Fruit fly (Drosophila melanogaster) whole organism, embryonic: ENCODE measurements around the gene CG13699.

Experiments
- CG10147 ChIP-seq: fragments of 200-800 bp; sonication (Bioruptor generic); optimal IDR thresholded peaks from 2 replicates; lab custom pipeline; 2019; ENCODE audit warnings: missing biosample characterization, mild to moderate bottlenecking, missing genetic modification characterization, moderate library complexity
- CG10543 ChIP-seq: fragments of 200-800 bp; sonication (Bioruptor generic); optimal IDR thresholded peaks from 3 replicates; lab custom pipeline; 2017; ENCODE audit warnings: missing biosample characterization, mild to moderate bottlenecking, missing genetic modification characterization, moderate library complexity
- CG10654 ChIP-seq: fragments of 200-800 bp; sonication (Bioruptor generic); optimal IDR thresholded peaks from 2 replicates; lab custom pipeline; 2016; ENCODE audit warnings: missing biosample characterization, missing genetic modification characterization
- CG12071 ChIP-seq: fragments of 200-800 bp; sonication (Bioruptor generic); optimal IDR thresholded peaks from 3 replicates; lab custom pipeline; 2018; ENCODE audit warnings: missing biosample characterization, mild to moderate bottlenecking, missing genetic modification characterization
- CG12236 ChIP-seq: fragments of 200-800 bp; sonication (Bioruptor generic); optimal IDR thresholded peaks from 2 replicates; lab custom pipeline; 2016; ENCODE audit warnings: missing biosample characterization, missing genetic modification characterization
- CG13287 ChIP-seq: fragments of 200-800 bp; sonication (Bioruptor generic); IDR thresholded peaks from 2 replicates; pipeline ENCODE4 v1.3.6; 2022; ENCODE audit warnings: missing biosample characterization, missing genetic modification characterization; ENCODE audit not compliant: partially characterized antibody
- CG14014 ChIP-seq: fragments of 200-800 bp; sonication (Bioruptor generic); IDR thresholded peaks from 2 replicates; pipeline ENCODE4 v1.3.6; 2022; ENCODE audit warnings: missing biosample characterization, missing genetic modification characterization
- CG16813 ChIP-seq: fragments of 200-800 bp; sonication (Bioruptor generic); IDR thresholded peaks from 3 replicates; pipeline ENCODE4 v1.3.6; 2022; ENCODE audit warnings: missing biosample characterization, missing genetic modification characterization; ENCODE audit not compliant: partially characterized antibody
- CG17612 ChIP-seq: fragments of 200-800 bp; sonication (Bioruptor generic); IDR thresholded peaks from 2 replicates; pipeline ENCODE4 v1.3.6; 2022; ENCODE audit warnings: missing biosample characterization, missing genetic modification characterization
- CG2199 ChIP-seq: fragments of 200-800 bp; sonication (Bioruptor generic); IDR thresholded peaks from 3 replicates; pipeline ENCODE4 v1.3.6; 2022; ENCODE audit warnings: missing biosample characterization, missing genetic modification characterization
- CG30431 ChIP-seq: fragments of 200-800 bp; sonication (Bioruptor generic); optimal IDR thresholded peaks from 2 replicates; lab custom pipeline; 2017; ENCODE audit warnings: missing biosample characterization, missing genetic modification characterization
- CG34376 ChIP-seq: fragments of 200-800 bp; sonication (Bioruptor generic); optimal IDR thresholded peaks from 2 replicates; lab custom pipeline; 2018; ENCODE audit warnings: missing biosample characterization, mild to moderate bottlenecking, missing genetic modification characterization
- CG4404 ChIP-seq: fragments of 200-800 bp; sonication (Bioruptor generic); IDR thresholded peaks from 2 replicates; pipeline ENCODE4 v1.3.6; 2022; ENCODE audit warnings: missing biosample characterization, missing genetic modification characterization
- CG7357 ChIP-seq: fragments of 200-800 bp; sonication (Bioruptor generic); IDR thresholded peaks from 3 replicates; pipeline ENCODE4 v1.3.6; 2022; ENCODE audit warnings: missing biosample characterization, missing genetic modification characterization
- CG7372 ChIP-seq: fragments of 200-800 bp; sonication (Bioruptor generic); IDR thresholded peaks from 2 replicates; pipeline ENCODE4 v1.3.6; 2022; ENCODE audit warnings: missing biosample characterization, missing genetic modification characterization
- CG8089 ChIP-seq: fragments of 200-800 bp; sonication (Bioruptor generic); optimal IDR thresholded peaks from 3 replicates; lab custom pipeline; 2016; ENCODE audit warnings: missing biosample characterization, missing genetic modification characterization
- CG8388 ChIP-seq: fragments of 200-800 bp; sonication (Bioruptor generic); optimal IDR thresholded peaks from 2 replicates; lab custom pipeline; 2019; ENCODE audit warnings: missing biosample characterization, mild to moderate bottlenecking, missing genetic modification characterization, moderate library complexity
- CG8478 ChIP-seq: fragments of >200 bp; optimal IDR thresholded peaks from 2 replicates; lab custom pipeline; 2018
- CG8765 ChIP-seq: fragments of 200-800 bp; sonication (Bioruptor generic); IDR thresholded peaks from 2 replicates; pipeline ENCODE4 v1.3.6; 2022; ENCODE audit warnings: missing biosample characterization, missing genetic modification characterization
- CG9609 ChIP-seq: fragments of 200-800 bp; sonication (Bioruptor generic); optimal IDR thresholded peaks from 3 replicates; lab custom pipeline; 2016; ENCODE audit warnings: missing biosample characterization, missing genetic modification characterization
- CHES-1-like ChIP-seq: fragments of 200-800 bp; sonication (Bioruptor generic); optimal IDR thresholded peaks from 2 replicates; lab custom pipeline; 2016; ENCODE audit warnings: missing biosample characterization, missing genetic modification characterization
- CTCF ChIP-seq: fragments of 200-800 bp; sonication (Bioruptor generic); optimal IDR thresholded peaks from 2 replicates; lab custom pipeline; 2017; ENCODE audit warnings: missing biosample characterization, mild to moderate bottlenecking, missing genetic modification characterization, moderate library complexity
- Jarid2 ChIP-seq: fragments of 200-800 bp; sonication (Bioruptor generic); optimal IDR thresholded peaks from 3 replicates; lab custom pipeline; 2017; ENCODE audit warnings: mild to moderate bottlenecking, missing biosample characterization, missing genetic modification reagents, missing genetic modification characterization
- Kr ChIP-seq: fragments of 200-800 bp; sonication (Bioruptor generic); optimal IDR thresholded peaks from 2 replicates; lab custom pipeline; 2017; ENCODE audit warnings: missing biosample characterization, mild to moderate bottlenecking, missing genetic modification characterization
- Rx ChIP-seq: fragments of 200-800 bp; sonication (Bioruptor generic); IDR thresholded peaks from 2 replicates; pipeline ENCODE4 v1.3.6; 2022; ENCODE audit warnings: missing biosample characterization, missing genetic modification characterization
- Scr ChIP-seq: fragments of 200-800 bp; sonication (Bioruptor generic); IDR thresholded peaks from 2 replicates; pipeline ENCODE4 v1.3.6; 2022; ENCODE audit warnings: missing biosample characterization, missing genetic modification characterization; ENCODE audit not compliant: partially characterized antibody
- Sox102F ChIP-seq: fragments of 200-800 bp; sonication (Bioruptor generic); optimal IDR thresholded peaks from 2 replicates; lab custom pipeline; 2018; ENCODE audit warnings: missing biosample characterization, mild to moderate bottlenecking, missing genetic modification characterization, moderate library complexity
- Tbp ChIP-seq: fragments of >200 bp; optimal IDR thresholded peaks from 2 replicates; lab custom pipeline; 2018; ENCODE audit warnings: missing biosample characterization, missing genetic modification characterization
- Trl ChIP-seq, 3 experiments: fragments of >200 bp in 2 of 3; fragments of 200-800 bp in 1 of 3; sonication (Bioruptor generic) in 1 of 3; optimal IDR thresholded peaks; 2 replicates in 1 of 3; 3 replicates in 2 of 3; lab custom pipeline; 2016 to 2017; ENCODE audit warnings: missing biosample characterization in 1 of 3, missing genetic modification characterization in 1 of 3
- bcd ChIP-seq: fragments of 200-800 bp; sonication (Bioruptor generic); optimal IDR thresholded peaks from 2 replicates; lab custom pipeline; 2017; ENCODE audit warnings: missing biosample characterization, mild to moderate bottlenecking, missing genetic modification characterization
- cas ChIP-seq: fragments of 200-800 bp; sonication (Bioruptor generic); IDR thresholded peaks from 2 replicates; pipeline ENCODE4 v1.3.6; 2022; ENCODE audit warnings: missing biosample characterization, missing genetic modification characterization
- cg ChIP-seq: fragments of 200-800 bp; sonication (Bioruptor generic); optimal IDR thresholded peaks from 3 replicates; lab custom pipeline; 2019; ENCODE audit warnings: missing biosample characterization, mild to moderate bottlenecking, missing genetic modification characterization, moderate library complexity
- corto ChIP-seq: fragments of 200-800 bp; sonication (Bioruptor generic); optimal IDR thresholded peaks from 2 replicates; lab custom pipeline; 2016; ENCODE audit warnings: missing biosample characterization, mild to moderate bottlenecking, missing genetic modification characterization, moderate library complexity
- dimm ChIP-seq: fragments of 200-800 bp; sonication (Bioruptor generic); IDR thresholded peaks from 2 replicates; pipeline ENCODE4 v1.3.6; 2022; ENCODE audit warnings: missing biosample characterization, missing genetic modification characterization
- dmrt11E ChIP-seq: fragments of 200-800 bp; sonication (Bioruptor generic); optimal IDR thresholded peaks from 3 replicates; lab custom pipeline; 2018; ENCODE audit warnings: missing biosample characterization, mild to moderate bottlenecking, missing genetic modification characterization, moderate library complexity
- dmrt99B ChIP-seq: fragments of 200-800 bp; sonication (Bioruptor generic); optimal IDR thresholded peaks from 2 replicates; lab custom pipeline; 2018; ENCODE audit warnings: missing biosample characterization, mild to moderate bottlenecking, missing genetic modification characterization, moderate library complexity
- fd64A ChIP-seq: fragments of 200-800 bp; sonication (Bioruptor generic); optimal IDR thresholded peaks from 3 replicates; lab custom pipeline; 2018; ENCODE audit warnings: missing biosample characterization, mild to moderate bottlenecking, missing genetic modification characterization
- gem ChIP-seq: fragments of 200-800 bp; sonication (Bioruptor generic); optimal IDR thresholded peaks from 2 replicates; lab custom pipeline; 2019; ENCODE audit warnings: missing biosample characterization, mild to moderate bottlenecking, missing genetic modification characterization, moderate library complexity
- gfzf ChIP-seq: fragments of 200-800 bp; sonication (Bioruptor generic); optimal IDR thresholded peaks from 2 replicates; lab custom pipeline; 2016; ENCODE audit warnings: missing biosample characterization, mild to moderate bottlenecking, missing genetic modification characterization, moderate library complexity
- nau ChIP-seq: fragments of 200-800 bp; sonication (Bioruptor generic); optimal IDR thresholded peaks from 3 replicates; lab custom pipeline; 2017; ENCODE audit warnings: missing biosample characterization, mild to moderate bottlenecking, missing genetic modification characterization, missing genetic modification reagents
- repo ChIP-seq: fragments of 200-800 bp; sonication (Bioruptor generic); optimal IDR thresholded peaks from 2 replicates; lab custom pipeline; 2016; ENCODE audit warnings: missing biosample characterization, missing genetic modification characterization
- scrt ChIP-seq: fragments of 200-800 bp; sonication (Bioruptor generic); optimal IDR thresholded peaks from 2 replicates; lab custom pipeline; 2018; ENCODE audit warnings: missing biosample characterization, mild to moderate bottlenecking, missing genetic modification characterization, moderate library complexity
- sens-2 ChIP-seq: fragments of 200-800 bp; sonication (Bioruptor generic); IDR thresholded peaks from 2 replicates; pipeline ENCODE4 v1.3.6; 2022; ENCODE audit warnings: missing biosample characterization, missing genetic modification characterization
- seq ChIP-seq: fragments of 200-800 bp; sonication (Bioruptor generic); IDR thresholded peaks from 2 replicates; pipeline ENCODE4 v1.3.6; 2022; ENCODE audit warnings: missing biosample characterization, missing genetic modification characterization
- sisA ChIP-seq: fragments of 200-800 bp; sonication (Bioruptor generic); IDR thresholded peaks from 2 replicates; pipeline ENCODE4 v1.3.6; 2022; ENCODE audit warnings: missing biosample characterization, missing genetic modification characterization
- stwl ChIP-seq: fragments of 200-800 bp; sonication (Bioruptor generic); optimal IDR thresholded peaks from 3 replicates; lab custom pipeline; 2018; ENCODE audit warnings: missing biosample characterization, mild to moderate bottlenecking, missing genetic modification characterization, moderate library complexity
- wdn ChIP-seq: fragments of 200-800 bp; sonication (Bioruptor generic); IDR thresholded peaks from 2 replicates; pipeline ENCODE4 v1.3.6; 2022; ENCODE audit warnings: missing biosample characterization, missing genetic modification characterization
- zf30C ChIP-seq: fragments of 200-800 bp; sonication (Bioruptor generic); optimal IDR thresholded peaks from 3 replicates; lab custom pipeline; 2018; ENCODE audit warnings: missing biosample characterization, mild to moderate bottlenecking, missing genetic modification characterization
- zfh1 ChIP-seq: fragments of 200-800 bp; sonication (Bioruptor generic); IDR thresholded peaks from 3 replicates; pipeline ENCODE4 v1.3.6; 2022; ENCODE audit warnings: missing biosample characterization, missing genetic modification characterization

CG13699 gene

DNA sequence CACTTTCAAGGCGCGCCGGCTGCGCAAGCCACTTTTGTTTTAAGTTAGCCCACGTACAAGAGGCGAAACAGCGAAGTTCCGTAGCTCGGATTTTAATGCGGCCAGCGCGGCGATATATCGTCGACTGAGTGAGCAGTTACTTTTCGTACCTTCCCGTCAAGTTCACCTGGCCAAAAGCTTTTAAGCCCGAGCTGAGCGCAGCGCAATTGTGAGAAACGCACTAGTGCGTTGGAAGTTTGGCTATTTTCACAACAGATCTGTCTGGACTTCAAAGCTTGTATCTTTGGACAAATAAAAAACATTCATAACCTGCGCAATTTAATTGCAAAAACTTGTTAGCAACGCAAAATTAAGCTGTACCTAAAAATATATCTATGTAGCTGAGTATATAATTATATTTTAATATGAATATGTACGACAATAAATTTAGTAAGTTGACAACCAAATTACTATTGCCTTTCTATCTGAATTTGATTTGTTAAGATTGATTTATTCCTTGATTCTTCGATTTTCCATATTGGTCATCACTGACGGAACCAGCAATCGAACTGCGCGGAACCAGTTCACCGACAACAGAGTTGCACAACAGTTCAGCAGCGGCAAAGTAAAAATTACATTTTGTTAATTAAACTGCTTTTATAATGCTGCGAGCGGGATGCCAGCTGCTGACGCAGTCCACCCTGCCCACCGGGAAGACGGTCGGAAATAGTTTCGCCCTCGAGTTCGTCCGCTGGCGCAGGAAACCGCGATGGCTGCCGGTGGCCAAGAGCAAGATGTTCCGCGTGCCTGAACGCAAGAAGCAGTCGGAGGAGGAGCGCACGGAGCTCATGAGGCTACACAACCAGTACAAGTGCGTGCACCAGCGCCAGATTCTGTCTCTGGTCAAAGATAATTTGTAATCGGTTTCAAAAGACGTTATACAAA lies 56.0 kb downstream of the CG13699 start, which contains the start of the genes CG13698 and mRpS26 (continued):
- peak; percentile 49 for TF ChIP-seq sisA (GFP tag; lab: Robert Waterston, UW)
- peak; percentile 60 for TF ChIP-seq scrt (GFP tag; lab: Kevin White, UChicago)
- TF ChIP-seq sens-2 (GFP tag; lab: Robert Waterston, UW) = no peak
- peak; percentile 55 for TF ChIP-seq CG10654 (GFP tag; lab: Kevin White, UChicago)
- peak; percentile 69 for TF ChIP-seq CG7372 (GFP tag; lab: Robert Waterston, UW)
- TF ChIP-seq nau (GFP tag; lab: Kevin White, UChicago) = no peak
- TF ChIP-seq CG12071 (GFP tag; lab: Kevin White, UChicago) = peak; percentile 3
- TF ChIP-seq CG17612 (GFP tag; lab: Robert Waterston, UW) = no peak
- peak; percentile 54; the same call in 1 of the 2 replicates for TF ChIP-seq seq
- peak; percentile 71; the same call in 2 of the 3 replicates for TF ChIP-seq CG2199
- no peak for TF ChIP-seq zf30C (GFP tag; lab: Kevin White, UChicago)
- peak; percentile 78 for TF ChIP-seq gfzf (GFP tag; lab: Kevin White, UChicago)
- TF ChIP-seq dmrt11E (tag; lab: Kevin White, UChicago) = peak; percentile 61
- no peak for TF ChIP-seq CG12236 (GFP tag; lab: Kevin White, UChicago)
- peak; percentile 35 for TF ChIP-seq CG30431 (GFP tag; lab: Kevin White, UChicago)
- no peak for TF ChIP-seq CG8478 (lab: Kevin White, UChicago)
- peak; percentile 84 for TF ChIP-seq gem
- TF ChIP-seq Sox102F (GFP tag; lab: Kevin White, UChicago) = peak; percentile 72
- TF ChIP-seq cg (GFP tag; lab: Kevin White, UChicago) = no peak
- TF ChIP-seq CG8765 (GFP tag; lab: Robert Waterston, UW) = no peak
- no peak for TF ChIP-seq CG7357 (GFP tag; lab: Robert Waterston, UW)
- peak; percentile 22 for TF ChIP-seq stwl (tag; lab: Kevin White, UChicago)
- TF ChIP-seq corto (GFP tag; lab: Kevin White, UChicago) = no peak
- TF ChIP-seq zfh1 (GFP tag; lab: Robert Waterston, UW) = no peak; the same call in 2 of the 3 replicates
- TF ChIP-seq dmrt99B (tag; lab: Kevin White, UChicago) = peak; percentile 74
- no peak for TF ChIP-seq fd64A (GFP tag; lab: Kevin White, UChicago)
- TF ChIP-seq CG10543 (GFP tag; lab: Kevin White, UChicago) = peak; percentile 80
- no peak for TF ChIP-seq dimm (GFP tag; lab: Robert Waterston, UW)
- no peak for TF ChIP-seq wdn
- TF ChIP-seq Tbp (GFP tag; lab: Kevin White, UChicago) = no peak
- no peak for TF ChIP-seq CG8089 (GFP tag; lab: Kevin White, UChicago)
- peak; percentile 10 for TF ChIP-seq repo (GFP tag; lab: Kevin White, UChicago)
- no peak for TF ChIP-seq CG9609 (GFP tag; lab: Kevin White, UChicago)
- TF ChIP-seq cas = 0 out of 2 replicates have a peak, but pooled peaks have one; percentile 25
- no peak for TF ChIP-seq Trl (optimal IDR thresholded peaks at IDR 0.05; lab: Kevin White, UChicago)
- peak; percentile 40 for TF ChIP-seq Trl (GFP tag; optimal IDR thresholded peaks at IDR 0.05; lab: Kevin White, UChicago)
- peak; percentile 39; the same call in 1 of the 2 replicates for TF ChIP-seq CG4404 (GFP tag; lab: Robert Waterston, UW)
- peak; percentile 77 for TF ChIP-seq bcd (GFP tag; lab: Kevin White, UChicago)
- no peak for TF ChIP-seq Scr (GFP tag; lab: Robert Waterston, UW)
- peak; percentile 57 for TF ChIP-seq CG8388 (GFP tag; lab: Kevin White, UChicago)
- TF ChIP-seq CHES-1-like (GFP tag; lab: Kevin White, UChicago) = peak; percentile 16
- TF ChIP-seq CG10147 (GFP tag; lab: Kevin White, UChicago) = peak; percentile 65
- TF ChIP-seq CG14014 (GFP tag; lab: Robert Waterston, UW) = peak; percentile 51; the same call in 1 of the 2 replicates
- TF ChIP-seq Jarid2 = peak; percentile 90
- no peak for TF ChIP-seq CG16813
- TF ChIP-seq Kr (GFP tag; lab: Kevin White, UChicago) = no peak
- TF ChIP-seq CG13287 (GFP tag; lab: Robert Waterston, UW) = peak; percentile 0; the same call in 1 of the 2 replicates
- no peak for TF ChIP-seq CTCF (GFP tag; lab: Kevin White, UChicago)
- TF ChIP-seq Rx (GFP tag; lab: Robert Waterston, UW) = no peak; the same call in 1 of the 2 replicates
- TF ChIP-seq CG34376 (GFP tag; lab: Kevin White, UChicago) = peak; percentile 67
